Worm (Caenorhabditis elegans) whole organism, midembryonic: ENCODE data around the gene srx-102.

ENCODE experiments used
- T22C8.4 ChIP-seq: fragments of 200-800 bp; sonication (Bioruptor generic); IDR thresholded peaks from 2 replicates; pipeline ENCODE4 v1.3.6; 2022; ENCODE audit warnings: missing genetic modification characterization, missing compliant biosample characterization
- cog-1 ChIP-seq: sonication (generic microtip); optimal IDR thresholded peaks from 2 replicates; lab custom pipeline; 2016; ENCODE audit warnings: missing genetic modification characterization, missing compliant biosample characterization
- flt-1 ChIP-seq: fragments of 200-800 bp; sonication (Bioruptor generic); IDR thresholded peaks from 2 replicates; pipeline ENCODE4 v1.3.6; 2022; ENCODE audit warnings: missing genetic modification characterization, missing compliant biosample characterization
- klf-2 ChIP-seq: fragments of 200-800 bp; sonication (Bioruptor generic); conservative IDR thresholded peaks from 2 replicates; pipeline ENCODE4 v1.3.6; 2022; ENCODE audit warnings: missing genetic modification reagents, missing genetic modification characterization, missing compliant biosample characterization
- med-1 ChIP-seq: sonication (generic microtip); optimal IDR thresholded peaks from 2 replicates; lab custom pipeline; 2017; ENCODE audit warnings: missing genetic modification characterization, mild to moderate bottlenecking, missing compliant biosample characterization, antibody characterized with exemption, missing genetic modification reagents; ENCODE audit not compliant: insufficient read depth
- ref-1 ChIP-seq: fragments of 200-800 bp; sonication (Bioruptor generic); conservative IDR thresholded peaks from 2 replicates; pipeline ENCODE4 v1.3.6; 2022; ENCODE audit warnings: missing genetic modification reagents, missing genetic modification characterization, missing compliant biosample characterization
- tab-1 ChIP-seq: fragments of 200-800 bp; sonication (Bioruptor generic); IDR thresholded peaks from 2 replicates; pipeline ENCODE4 v1.3.6; 2022; ENCODE audit warnings: missing genetic modification characterization, missing compliant biosample characterization
- ztf-23 ChIP-seq: fragments of 200-800 bp; sonication (Bioruptor generic); IDR thresholded peaks from 2 replicates; pipeline ENCODE4 v1.3.6; 2022; ENCODE audit warnings: missing genetic modification reagents, missing genetic modification characterization, missing compliant biosample characterization
- ztf-29 ChIP-seq: fragments of 200-800 bp; sonication (Bioruptor generic); IDR thresholded peaks from 2 replicates; pipeline ENCODE4 v1.3.6; 2022; ENCODE audit warnings: missing genetic modification reagents, missing genetic modification characterization, missing compliant biosample characterization

srx-102 gene

ce11 chrII:3665181-3665580 is 29.4 kb downstream of the srx-102 start:
- no peak for TF ChIP-seq cog-1 (tag; lab: Kevin White, UChicago)
- no peak for TF ChIP-seq ztf-29
- TF ChIP-seq flt-1 (GFP tag; lab: Robert Waterston, UW): no peak
- no peak for TF ChIP-seq ztf-23
- no peak for TF ChIP-seq med-1 (GFP tag; lab: Kevin White, UChicago)
- TF ChIP-seq T22C8.4 (GFP tag; lab: Robert Waterston, UW): no peak
- TF ChIP-seq ref-1 (GFP tag; lab: Robert Waterston, UW): no peak
- no peak for TF ChIP-seq klf-2 (GFP tag; lab: Robert Waterston, UW)
- TF ChIP-seq tab-1 (GFP tag; lab: Robert Waterston, UW): no peak

ce11 chrII:3664470-3664869 is 30.1 kb downstream of the srx-102 start, which contains the start of gene F19B10.3:
Gene F19B10.3, plus strand, starts transcription at chrII:3664770.
- TF ChIP-seq ztf-29 (no peak), klf-2 (GFP tag; lab: Robert Waterston, UW) (no peak), med-1 (GFP tag; lab: Kevin White, UChicago) (no peak), cog-1 (tag; lab: Kevin White, UChicago) (no peak), tab-1 (GFP tag; lab: Robert Waterston, UW) (no peak), ref-1 (GFP tag; lab: Robert Waterston, UW) (no peak), T22C8.4 (GFP tag; lab: Robert Waterston, UW) (no peak), flt-1 (GFP tag; lab: Robert Waterston, UW) (no peak), ztf-23 (no peak)

- TF ChIP-seq klf-2 (GFP tag; lab: Robert Waterston, UW): no peak
- TF ChIP-seq ztf-23: no peak
- TF ChIP-seq ref-1 (GFP tag; lab: Robert Waterston, UW): no peak
- no peak for TF ChIP-seq med-1 (GFP tag; lab: Kevin White, UChicago)
- TF ChIP-seq flt-1 (GFP tag; lab: Robert Waterston, UW): no peak
- TF ChIP-seq tab-1 (GFP tag; lab: Robert Waterston, UW): no peak
- no peak for TF ChIP-seq cog-1 (tag; lab: Kevin White, UChicago)
- no peak for TF ChIP-seq ztf-29
- TF ChIP-seq T22C8.4 (GFP tag; lab: Robert Waterston, UW): no peak
Observed at ce11 chrII:3663796-3664195, 30.8 kb downstream of the srx-102 start, which contains the start of gene F19B10.6. Gene F19B10.6, minus strand, starts transcription at chrII:3663896.

ce11 chrII:3661932-3662331 is 32.6 kb downstream of the srx-102 start, which contains the start of gene F19B10.13:
Gene F19B10.13, plus strand, starts transcription at chrII:3662274.
- TF ChIP-seq klf-2 (GFP tag; lab: Robert Waterston, UW): no peak
- TF ChIP-seq ztf-29: no peak
- TF ChIP-seq ztf-23: no peak
- no peak for TF ChIP-seq med-1 (GFP tag; lab: Kevin White, UChicago)
- TF ChIP-seq tab-1 (GFP tag; lab: Robert Waterston, UW): no peak
- no peak for TF ChIP-seq ref-1 (GFP tag; lab: Robert Waterston, UW)
- no peak for TF ChIP-seq cog-1 (tag; lab: Kevin White, UChicago)
- TF ChIP-seq T22C8.4 (GFP tag; lab: Robert Waterston, UW): no peak
- no peak for TF ChIP-seq flt-1 (GFP tag; lab: Robert Waterston, UW)

- TF ChIP-seq ztf-29 (no peak), T22C8.4 (GFP tag; lab: Robert Waterston, UW) (no peak), klf-2 (GFP tag; lab: Robert Waterston, UW) (no peak), ztf-23 (no peak), cog-1 (tag; lab: Kevin White, UChicago) (no peak), flt-1 (GFP tag; lab: Robert Waterston, UW) (no peak), tab-1 (GFP tag; lab: Robert Waterston, UW) (no peak), med-1 (GFP tag; lab: Kevin White, UChicago) (no peak), ref-1 (GFP tag; lab: Robert Waterston, UW) (no peak)
Observed at ce11 chrII:3659776-3660175, 34.8 kb downstream of the srx-102 start, which contains the start of gene F19B10.4. Gene F19B10.4, plus strand, starts transcription at chrII:3660076.

- TF ChIP-seq T22C8.4 (GFP tag; lab: Robert Waterston, UW): no peak
- no peak for TF ChIP-seq ztf-23
- TF ChIP-seq tab-1 (GFP tag; lab: Robert Waterston, UW): no peak
- no peak for TF ChIP-seq ref-1 (GFP tag; lab: Robert Waterston, UW)
- no peak for TF ChIP-seq klf-2 (GFP tag; lab: Robert Waterston, UW)
- no peak for TF ChIP-seq med-1 (GFP tag; lab: Kevin White, UChicago)
- no peak for TF ChIP-seq cog-1 (tag; lab: Kevin White, UChicago)
- no peak for TF ChIP-seq ztf-29
- TF ChIP-seq flt-1 (GFP tag; lab: Robert Waterston, UW): no peak
Observed at ce11 chrII:3655378-3655777, 39.2 kb downstream of the srx-102 start, which contains the start of gene F19B10.5. Gene F19B10.5, plus strand, starts transcription at chrII:3655678.

ce11 chrII:3647111-3647510 is 47.5 kb downstream of the srx-102 start, which contains the start of gene fbxb-33:
Gene fbxb-33, plus strand, starts transcription at chrII:3647411.
- TF ChIP-seq flt-1 (GFP tag; lab: Robert Waterston, UW) (no peak), ztf-29 (no peak), tab-1 (GFP tag; lab: Robert Waterston, UW) (no peak), klf-2 (GFP tag; lab: Robert Waterston, UW) (no peak), T22C8.4 (GFP tag; lab: Robert Waterston, UW) (no peak), cog-1 (tag; lab: Kevin White, UChicago) (no peak), ztf-23 (no peak), ref-1 (GFP tag; lab: Robert Waterston, UW) (no peak), med-1 (GFP tag; lab: Kevin White, UChicago) (no peak)
